Fruit fly (Drosophila melanogaster): ENCODE data around the gene NetA.

The NetA gene

dm6 chrX:14582784-14583699, 70.7 kb downstream of the NetA start, which contains the start of the genes mRpS25 and nmdyn-D6 (continued):
- TF ChIP-seq E2f2 (GFP tag; IDR thresholded peaks at IDR 0.05) (no peak), Chrac-16 (GFP tag; optimal IDR thresholded peaks at IDR 0.05) (peak; percentile 11), CG31365 (tag; optimal IDR thresholded peaks at IDR 0.05) (no peak), CG13424 (tag; optimal IDR thresholded peaks at IDR 0.05) (no peak), CG1603 (tag; optimal IDR thresholded peaks at IDR 0.05) (no peak), CG18619 (GFP tag; optimal IDR thresholded peaks at IDR 0.05) (peak; percentile 51), ranshi (GFP tag; IDR thresholded peaks at IDR 0.05) (peak; percentile 43; the same call in 1 of the 2 replicates), Doc3 (GFP tag; IDR thresholded peaks at IDR 0.05; ENCODE audit: partially characterized antibody) (0 out of 3 replicates have a peak, but pooled peaks have one; percentile 36), fd102C (GFP tag; optimal IDR thresholded peaks at IDR 0.05) (no peak), dysf (GFP tag; IDR thresholded peaks at IDR 0.05) (no peak; the same call in 2 of the 3 replicates), Lpt (GFP tag; optimal IDR thresholded peaks at IDR 0.05) (no peak), jigr1 (GFP tag; IDR thresholded peaks at IDR 0.05) (0 out of 3 replicates have a peak, but pooled peaks have one; percentile 22), pfk (GFP tag; optimal IDR thresholded peaks at IDR 0.05) (no peak), CTCF (GFP tag; optimal IDR thresholded peaks at IDR 0.05) (no peak), dpn (GFP tag; optimal IDR thresholded peaks at IDR 0.05) (peak; percentile 15 to 39), CG18262 (tag; optimal IDR thresholded peaks at IDR 0.05) (peak; percentile 40), zen2 (GFP tag; IDR thresholded peaks at IDR 0.05; ENCODE audit: partially characterized antibody) (0 out of 3 replicates have a peak, but pooled peaks have one; percentile 45), tna (GFP tag; IDR thresholded peaks at IDR 0.05; ENCODE audit: partially characterized antibody) (0 out of 2 replicates have a peak, but pooled peaks have one; percentile 24), inv (GFP tag; IDR thresholded peaks at IDR 0.05; ENCODE audit: partially characterized antibody) (peak; percentile 52), vvl (GFP tag; IDR thresholded peaks at IDR 0.05) (no peak; the same call in 1 of the 2 replicates), CG2120 (GFP tag; optimal IDR thresholded peaks at IDR 0.05) (peak; percentile 43), Sox102F (GFP tag; optimal IDR thresholded peaks at IDR 0.05) (peak; percentile 46), dmrt99B (tag; optimal IDR thresholded peaks at IDR 0.05) (no peak), CG7786 (GFP tag; optimal IDR thresholded peaks at IDR 0.05) (peak; percentile 18), CG17359 (tag; optimal IDR thresholded peaks at IDR 0.05) (peak; percentile 17), ttk (GFP tag; IDR thresholded peaks at IDR 0.05) (peak; percentile 49; the same call in 1 of the 2 replicates), CG4404 (GFP tag; IDR thresholded peaks at IDR 0.05) (no peak; the same call in 1 of the 2 replicates), Med (GFP tag) (peak; percentile 55), zfh2 (GFP tag; optimal IDR thresholded peaks at IDR 0.05) (peak; percentile 36), knrl (GFP tag; IDR thresholded peaks at IDR 0.05; ENCODE audit: partially characterized antibody) (peak; percentile 40; the same call in 2 of the 3 replicates), CG9817 (tag; optimal IDR thresholded peaks at IDR 0.05) (peak; percentile 17), hbn (GFP tag; IDR thresholded peaks at IDR 0.05; ENCODE audit: partially characterized antibody) (peak; percentile 43), CG16815 (GFP tag; optimal IDR thresholded peaks at IDR 0.05) (peak; percentile 49), Bgb (GFP tag; IDR thresholded peaks at IDR 0.05; ENCODE audit: partially characterized antibody) (0 out of 2 replicates have a peak, but pooled peaks have one; percentile 16), bbx (GFP tag; IDR thresholded peaks at IDR 0.05; ENCODE audit: partially characterized antibody) (peak; percentile 61; the same call in 1 of the 2 replicates), MBD-R2 (GFP tag; IDR thresholded peaks at IDR 0.05) (peak; percentile 65), CG14014 (GFP tag; IDR thresholded peaks at IDR 0.05) (0 out of 2 replicates have a peak, but pooled peaks have one; percentile 19), prd (optimal IDR thresholded peaks at IDR 0.05) (no peak), prd (GFP tag; IDR thresholded peaks at IDR 0.05) (peak; percentile 58), chm (GFP tag; IDR thresholded peaks at IDR 0.05) (no peak), NfI (GFP tag; optimal IDR thresholded peaks at IDR 0.05) (no peak), Dref (GFP tag; IDR thresholded peaks at IDR 0.05) (peak; percentile 69), CG11247 (GFP tag; IDR thresholded peaks at IDR 0.05) (0 out of 2 replicates have a peak, but pooled peaks have one; percentile 10), CG4730 (GFP tag; IDR thresholded peaks at IDR 0.05) (0 out of 2 replicates have a peak, but pooled peaks have one; percentile 33), Ets97D (GFP tag; optimal IDR thresholded peaks at IDR 0.05) (no peak), CG17802 (tag; optimal IDR thresholded peaks at IDR 0.05) (peak; percentile 42), mam (GFP tag; optimal IDR thresholded peaks at IDR 0.05) (peak; percentile 24), CG1792 (GFP tag; optimal IDR thresholded peaks at IDR 0.05) (no peak)
